1 fruit fly cellular context compared by ENCODE assay signal in genomic region chr2L:7032517-7032951, dm6.
TF ChIP-seq lines count a peak whose summit lies in the region.

Gene Rab30 (minus strand): TSS chr2L:7032606.
Gene Caper (plus strand): TSS chr2L:7032721.

TF ChIP-seq in whole organism, embryonic, 481 proteins besides CTCF, POLR2A, EP300 and RAD21 (continued from another document):
- TF ChIP-seq Hsf (GFP tag; optimal IDR thresholded peaks at IDR 0.05; lab: Kevin White, UChicago), result peak; percentile 60
- peak; percentile 67 for TF ChIP-seq jumu (GFP tag; optimal IDR thresholded peaks at IDR 0.05; lab: Kevin White, UChicago)
- peak; percentile 25 for TF ChIP-seq twi (tag; optimal IDR thresholded peaks at IDR 0.05; lab: Kevin White, UChicago)
- peak; percentile 46; the same call in 1 of the 2 replicates for TF ChIP-seq lmd (GFP tag; IDR thresholded peaks at IDR 0.05; lab: Robert Waterston, UW)
- TF ChIP-seq CG13296 (GFP tag; optimal IDR thresholded peaks at IDR 0.05; lab: Kevin White, UChicago), result peak; percentile 12
- no peak for TF ChIP-seq hkb (optimal IDR thresholded peaks at IDR 0.05; lab: Kevin White, UChicago)
- no peak; the same call in 1 of the 2 replicates for TF ChIP-seq hkb (GFP tag; IDR thresholded peaks at IDR 0.05; lab: Robert Waterston, UW)
- peak; percentile 9 for TF ChIP-seq CG18262 (tag; optimal IDR thresholded peaks at IDR 0.05; lab: Kevin White, UChicago)
- TF ChIP-seq unpg (GFP tag; optimal IDR thresholded peaks at IDR 0.05; lab: Kevin White, UChicago), result peak; percentile 22
- TF ChIP-seq CG11723 (GFP tag; optimal IDR thresholded peaks at IDR 0.05; lab: Kevin White, UChicago), result no peak
- TF ChIP-seq dati (GFP tag; IDR thresholded peaks at IDR 0.05; lab: Robert Waterston, UW), result no peak
- peak; percentile 49 for TF ChIP-seq tx (GFP tag; optimal IDR thresholded peaks at IDR 0.05; lab: Kevin White, UChicago)
- TF ChIP-seq Fer2 (tag; optimal IDR thresholded peaks at IDR 0.05; lab: Kevin White, UChicago), result no peak
- peak; percentile 56 for TF ChIP-seq Side (GFP tag; optimal IDR thresholded peaks at IDR 0.05; lab: Kevin White, UChicago)
- no peak for TF ChIP-seq CG10209 (GFP tag; optimal IDR thresholded peaks at IDR 0.05; lab: Kevin White, UChicago)
- 0 out of 2 replicates have a peak, but pooled peaks have one; percentile 33 for TF ChIP-seq cas (GFP tag; IDR thresholded peaks at IDR 0.05; lab: Robert Waterston, UW)
- peak; percentile 51 for TF ChIP-seq Dip3 (GFP tag; optimal IDR thresholded peaks at IDR 0.05; lab: Kevin White, UChicago)
- TF ChIP-seq CG18476 (GFP tag; optimal IDR thresholded peaks at IDR 0.05; lab: Kevin White, UChicago), result no peak
- no peak for TF ChIP-seq CG14965 (GFP tag; optimal IDR thresholded peaks at IDR 0.05; lab: Kevin White, UChicago; ENCODE audit: borderline replicate concordance)
- TF ChIP-seq HLH3B (GFP tag; IDR thresholded peaks at IDR 0.05; lab: Robert Waterston, UW), result 0 out of 2 replicates have a peak, but pooled peaks have one; percentile 28
- TF ChIP-seq CG8944 (GFP tag; optimal IDR thresholded peaks at IDR 0.05; lab: Kevin White, UChicago), result peak; percentile 53
- no peak for TF ChIP-seq CG6254 (GFP tag; optimal IDR thresholded peaks at IDR 0.05; lab: Kevin White, UChicago)
- TF ChIP-seq zfh1 (GFP tag; IDR thresholded peaks at IDR 0.05; lab: Robert Waterston, UW), result peak; percentile 65; the same call in 2 of the 3 replicates
- TF ChIP-seq Atf6 (GFP tag; IDR thresholded peaks at IDR 0.05; lab: Robert Waterston, UW), result 0 out of 2 replicates have a peak, but pooled peaks have one; percentile 18
- no peak for TF ChIP-seq CG11504 (tag; optimal IDR thresholded peaks at IDR 0.05; lab: Kevin White, UChicago)
